Worm (Caenorhabditis elegans): ENCODE measurements around the gene kel-1.

DNA sequence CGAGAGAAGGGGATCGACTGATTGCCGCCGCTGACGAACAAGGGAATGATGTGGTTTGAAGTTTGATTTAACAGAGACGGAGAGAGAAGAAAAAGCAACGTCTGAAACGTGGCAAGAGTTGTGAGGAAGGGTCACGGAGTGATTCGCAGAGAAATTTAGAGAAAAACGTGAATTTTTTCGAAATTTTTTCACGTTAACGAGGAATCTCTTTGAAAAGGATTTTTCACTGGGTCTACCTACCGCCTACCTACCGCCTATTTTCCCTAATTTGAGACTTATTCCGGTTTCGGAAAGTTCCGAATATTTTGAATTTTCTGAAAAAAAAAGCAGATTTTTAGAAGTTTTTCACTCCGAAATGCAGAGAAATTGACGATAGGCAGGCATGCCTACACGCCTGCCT lies 20.7 kb downstream of the kel-1 start, which contains the start of gene fcmt-1:
- TF ChIP-seq dao-5 (tag; optimal IDR thresholded peaks at IDR 0.05) = no peak
- TF ChIP-seq him-1 (tag; optimal IDR thresholded peaks at IDR 0.05) = no peak
- TF ChIP-seq W03F9.2 (tag; optimal IDR thresholded peaks at IDR 0.05) = no peak
